Fruit fly (Drosophila melanogaster) whole organism, embryonic: ENCODE data around the gene CG13123.

Experiments
- Bgb ChIP-seq: fragments of 200-800 bp; sonication (Bioruptor generic); IDR thresholded peaks from 2 replicates; pipeline ENCODE4 v1.3.6; 2022; ENCODE audit warnings: missing biosample characterization, missing genetic modification characterization; ENCODE audit not compliant: partially characterized antibody
- CG10543 ChIP-seq: fragments of 200-800 bp; sonication (Bioruptor generic); optimal IDR thresholded peaks from 3 replicates; lab custom pipeline; 2017; ENCODE audit warnings: missing biosample characterization, mild to moderate bottlenecking, missing genetic modification characterization, moderate library complexity
- CG11085 ChIP-seq: fragments of 200-800 bp; sonication (Bioruptor generic); IDR thresholded peaks from 2 replicates; pipeline ENCODE4 v1.3.6; 2022; ENCODE audit warnings: missing biosample characterization, missing genetic modification characterization
- CG11504 ChIP-seq: fragments of 200-800 bp; sonication (Bioruptor generic); optimal IDR thresholded peaks from 3 replicates; lab custom pipeline; 2019; ENCODE audit warnings: missing biosample characterization, mild to moderate bottlenecking, missing genetic modification characterization, moderate library complexity
- CG12071 ChIP-seq: fragments of 200-800 bp; sonication (Bioruptor generic); optimal IDR thresholded peaks from 3 replicates; lab custom pipeline; 2018; ENCODE audit warnings: missing biosample characterization, mild to moderate bottlenecking, missing genetic modification characterization
- CG12155 ChIP-seq: fragments of 200-800 bp; sonication (Bioruptor generic); optimal IDR thresholded peaks from 3 replicates; lab custom pipeline; 2016; ENCODE audit warnings: missing biosample characterization, missing genetic modification characterization
- CG12769 ChIP-seq: fragments of 200-800 bp; sonication (Bioruptor generic); optimal IDR thresholded peaks from 2 replicates; lab custom pipeline; 2019; ENCODE audit warnings: missing biosample characterization, mild to moderate bottlenecking, missing genetic modification characterization, moderate library complexity
- CG13424 ChIP-seq: fragments of 200-800 bp; sonication (Bioruptor generic); optimal IDR thresholded peaks from 2 replicates; lab custom pipeline; 2019; ENCODE audit warnings: missing biosample characterization, mild to moderate bottlenecking, missing genetic modification characterization, moderate library complexity
- CG13894 ChIP-seq: fragments of 200-800 bp; sonication (Bioruptor generic); optimal IDR thresholded peaks from 3 replicates; lab custom pipeline; 2018; ENCODE audit warnings: missing biosample characterization, mild to moderate bottlenecking, missing genetic modification characterization, moderate library complexity
- CG14441 ChIP-seq: fragments of 200-800 bp; sonication (Bioruptor generic); IDR thresholded peaks from 2 replicates; pipeline ENCODE4 v1.3.6; 2022; ENCODE audit warnings: missing biosample characterization, missing genetic modification characterization
- CG16863 ChIP-seq: fragments of 200-800 bp; sonication (Bioruptor generic); optimal IDR thresholded peaks from 3 replicates; lab custom pipeline; 2016; ENCODE audit warnings: missing biosample characterization, missing genetic modification characterization
- CG17385 ChIP-seq: fragments of 200-800 bp; sonication (Bioruptor generic); optimal IDR thresholded peaks from 3 replicates; lab custom pipeline; 2018; ENCODE audit warnings: missing biosample characterization, mild to moderate bottlenecking, missing genetic modification characterization
- CG18619 ChIP-seq: fragments of 200-800 bp; sonication (Bioruptor generic); optimal IDR thresholded peaks from 3 replicates; lab custom pipeline; 2017; ENCODE audit warnings: missing biosample characterization, mild to moderate bottlenecking, missing genetic modification characterization
- CG2678 ChIP-seq: fragments of 200-800 bp; sonication (Bioruptor generic); optimal IDR thresholded peaks from 3 replicates; lab custom pipeline; 2019; ENCODE audit warnings: missing biosample characterization, mild to moderate bottlenecking, missing genetic modification characterization, moderate library complexity
- CG30403 ChIP-seq: fragments of 200-800 bp; sonication (Bioruptor generic); optimal IDR thresholded peaks from 3 replicates; lab custom pipeline; 2016; ENCODE audit warnings: missing biosample characterization, missing genetic modification characterization
- CG32532 ChIP-seq: fragments of 200-800 bp; sonication (Bioruptor generic); IDR thresholded peaks from 2 replicates; pipeline ENCODE4 v1.3.6; 2022; ENCODE audit warnings: missing biosample characterization, missing genetic modification characterization
- CG3281 ChIP-seq: fragments of 200-800 bp; sonication (Bioruptor generic); optimal IDR thresholded peaks from 3 replicates; lab custom pipeline; 2017; ENCODE audit warnings: missing biosample characterization, mild to moderate bottlenecking, missing genetic modification characterization
- CG34376 ChIP-seq: fragments of 200-800 bp; sonication (Bioruptor generic); optimal IDR thresholded peaks from 2 replicates; lab custom pipeline; 2018; ENCODE audit warnings: missing biosample characterization, mild to moderate bottlenecking, missing genetic modification characterization
- CG8924 ChIP-seq: fragments of 200-800 bp; optimal IDR thresholded peaks from 3 replicates; lab custom pipeline; 2019; ENCODE audit warnings: missing biosample characterization, mild to moderate bottlenecking, missing genetic modification characterization, moderate library complexity
- D19A ChIP-seq: fragments of 200-800 bp; optimal IDR thresholded peaks from 3 replicates; lab custom pipeline; 2019; ENCODE audit warnings: missing biosample characterization, mild to moderate bottlenecking, missing genetic modification characterization, moderate library complexity
- Dad ChIP-seq: fragments of 200-800 bp; sonication (Bioruptor generic); optimal IDR thresholded peaks from 3 replicates; lab custom pipeline; 2016; ENCODE audit warnings: missing biosample characterization, missing genetic modification characterization
- Fer2 ChIP-seq: fragments of 200-800 bp; sonication (Bioruptor generic); optimal IDR thresholded peaks from 2 replicates; lab custom pipeline; 2018; ENCODE audit warnings: missing biosample characterization, mild to moderate bottlenecking, missing genetic modification characterization, moderate library complexity
- Fer3 ChIP-seq: fragments of 200-800 bp; sonication (Bioruptor generic); optimal IDR thresholded peaks from 2 replicates; lab custom pipeline; 2018; ENCODE audit warnings: missing biosample characterization, mild to moderate bottlenecking, missing genetic modification characterization, moderate library complexity
- Jarid2 ChIP-seq: fragments of 200-800 bp; sonication (Bioruptor generic); optimal IDR thresholded peaks from 3 replicates; lab custom pipeline; 2017; ENCODE audit warnings: mild to moderate bottlenecking, missing biosample characterization, missing genetic modification reagents, missing genetic modification characterization
- Meics ChIP-seq: fragments of 200-800 bp; sonication (Bioruptor generic); optimal IDR thresholded peaks from 2 replicates; lab custom pipeline; 2017; ENCODE audit warnings: missing biosample characterization, mild to moderate bottlenecking, missing genetic modification characterization
- Mrtf ChIP-seq: fragments of 200-800 bp; sonication (Bioruptor generic); IDR thresholded peaks from 3 replicates; pipeline ENCODE4 v1.3.6; 2022; ENCODE audit warnings: missing biosample characterization, missing genetic modification characterization
- PHDP ChIP-seq: fragments of 200-800 bp; sonication (Bioruptor generic); optimal IDR thresholded peaks from 3 replicates; lab custom pipeline; 2018; ENCODE audit warnings: missing biosample characterization, mild to moderate bottlenecking, missing genetic modification characterization, moderate library complexity
- Ptx1 ChIP-seq: fragments of 200-800 bp; sonication (Bioruptor generic); IDR thresholded peaks from 2 replicates; pipeline ENCODE4 v1.3.6; 2022; ENCODE audit warnings: missing biosample characterization, missing genetic modification characterization
- TFAM ChIP-seq: fragments of 200-800 bp; sonication (Bioruptor generic); optimal IDR thresholded peaks from 2 replicates; lab custom pipeline; 2017; ENCODE audit warnings: missing biosample characterization, missing genetic modification characterization, inconsistent platforms
- YL-1 ChIP-seq: fragments of 200-800 bp; sonication (Bioruptor generic); optimal IDR thresholded peaks from 3 replicates; lab custom pipeline; 2017; ENCODE audit warnings: missing biosample characterization, mild to moderate bottlenecking, missing genetic modification characterization
- bsh ChIP-seq, 2 experiments: fragments of 200-800 bp; sonication (Bioruptor generic); optimal IDR thresholded peaks; 2 replicates each; lab custom pipeline; 2017 to 2018; ENCODE audit warnings: mild to moderate bottlenecking in 2 of 2, missing biosample characterization in 2 of 2, missing genetic modification characterization in 2 of 2, moderate library complexity in 1 of 2
- cato ChIP-seq: fragments of 200-800 bp; sonication (Bioruptor generic); optimal IDR thresholded peaks from 2 replicates; lab custom pipeline; 2016; ENCODE audit warnings: missing biosample characterization, missing genetic modification characterization, borderline replicate concordance
- chif ChIP-seq, 2 experiments: fragments of 200-800 bp; sonication (Bioruptor generic); optimal IDR thresholded peaks; 3 replicates each; lab custom pipeline; 2016; ENCODE audit warnings: missing biosample characterization in 2 of 2, missing genetic modification characterization in 2 of 2
- cwo ChIP-seq: fragments of 200-800 bp; sonication (Bioruptor generic); optimal IDR thresholded peaks from 3 replicates; lab custom pipeline; 2017; ENCODE audit warnings: missing biosample characterization, missing genetic modification characterization, mild to moderate bottlenecking, moderate library complexity, missing genetic modification reagents
- danr ChIP-seq: fragments of 200-800 bp; sonication (Bioruptor generic); IDR thresholded peaks from 2 replicates; pipeline ENCODE4 v1.3.6; 2022; ENCODE audit warnings: missing biosample characterization, missing genetic modification characterization
- ewg ChIP-seq: fragments of 200-800 bp; sonication (Bioruptor generic); optimal IDR thresholded peaks from 3 replicates; lab custom pipeline; 2017; ENCODE audit warnings: mild to moderate bottlenecking, missing biosample characterization, missing genetic modification reagents, missing genetic modification characterization
- fd3F ChIP-seq: fragments of 200-800 bp; sonication (Bioruptor generic); optimal IDR thresholded peaks from 2 replicates; lab custom pipeline; 2018; ENCODE audit warnings: missing biosample characterization, mild to moderate bottlenecking, missing genetic modification characterization, moderate library complexity
- gem ChIP-seq: fragments of 200-800 bp; sonication (Bioruptor generic); optimal IDR thresholded peaks from 2 replicates; lab custom pipeline; 2019; ENCODE audit warnings: missing biosample characterization, mild to moderate bottlenecking, missing genetic modification characterization, moderate library complexity
- jumu ChIP-seq: fragments of 200-800 bp; sonication (Bioruptor generic); optimal IDR thresholded peaks from 3 replicates; lab custom pipeline; 2016; ENCODE audit warnings: missing biosample characterization, missing genetic modification characterization
- pan ChIP-seq, 4 experiments: fragments of >200 bp in 3 of 4; fragments of 200-800 bp in 1 of 4; sonication (Bioruptor generic) in 1 of 4; optimal IDR thresholded peaks in 3 of 4; IDR thresholded peaks in 1 of 4; 2 replicates each; pipeline versions ENCODE4 v1.3.6 to Lab custom; 2017 to 2022; ENCODE audit warnings: missing biosample characterization in 2 of 4, missing genetic modification characterization in 2 of 4, mixed read lengths in 1 of 4
- pum ChIP-seq: fragments of 200-800 bp; sonication (Bioruptor generic); optimal IDR thresholded peaks from 2 replicates; lab custom pipeline; 2016; ENCODE audit warnings: missing biosample characterization, missing genetic modification characterization
- row ChIP-seq: fragments of 200-800 bp; sonication (Bioruptor generic); IDR thresholded peaks from 3 replicates; pipeline ENCODE4 v1.3.6; 2022; ENCODE audit warnings: missing biosample characterization, missing genetic modification characterization
- scrt ChIP-seq: fragments of 200-800 bp; sonication (Bioruptor generic); optimal IDR thresholded peaks from 2 replicates; lab custom pipeline; 2018; ENCODE audit warnings: missing biosample characterization, mild to moderate bottlenecking, missing genetic modification characterization, moderate library complexity
- slbo ChIP-seq: fragments of 200-800 bp; sonication (Bioruptor generic); IDR thresholded peaks from 2 replicates; pipeline ENCODE4 v1.3.6; 2022; ENCODE audit warnings: missing biosample characterization, missing genetic modification characterization
- vnd ChIP-seq: fragments of 200-800 bp; sonication (Bioruptor generic); IDR thresholded peaks from 3 replicates; pipeline ENCODE4 v1.3.6; 2022; ENCODE audit warnings: missing biosample characterization, missing genetic modification characterization; ENCODE audit not compliant: partially characterized antibody
- wek ChIP-seq: fragments of 200-800 bp; sonication (Bioruptor generic); optimal IDR thresholded peaks from 3 replicates; lab custom pipeline; 2018; ENCODE audit warnings: missing biosample characterization, mild to moderate bottlenecking, missing genetic modification characterization, moderate library complexity
- wor ChIP-seq: fragments of 200-800 bp; sonication (Bioruptor generic); IDR thresholded peaks from 2 replicates; pipeline ENCODE4 v1.3.6; 2022; ENCODE audit warnings: missing biosample characterization, missing genetic modification characterization
- zen2 ChIP-seq: fragments of 200-800 bp; sonication (Bioruptor generic); IDR thresholded peaks from 3 replicates; pipeline ENCODE4 v1.3.6; 2022; ENCODE audit warnings: missing biosample characterization, missing genetic modification characterization; ENCODE audit not compliant: partially characterized antibody

Gene CG13123

DNA sequence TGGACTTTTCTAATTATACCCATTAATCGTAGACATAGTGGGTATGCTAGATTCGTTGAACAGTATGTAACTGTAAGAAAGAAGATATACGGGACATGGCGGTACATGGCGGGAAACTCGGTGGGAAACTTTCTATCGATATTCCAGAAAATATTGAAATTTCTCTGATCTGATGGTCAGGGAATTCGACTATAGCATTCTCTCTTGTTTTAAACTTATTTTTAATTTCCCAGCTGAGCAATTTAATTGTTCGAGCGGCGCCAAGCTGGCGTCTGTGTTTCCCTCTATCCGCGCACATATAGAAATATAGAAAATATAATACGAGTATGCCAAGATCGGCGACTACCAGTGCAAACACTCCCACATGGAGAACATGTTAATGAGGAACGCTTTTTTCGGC is 13.8 kb downstream of the CG13123 start (continued):
- 0 out of 3 replicates have a peak, but pooled peaks have one; percentile 4 for TF ChIP-seq zen2 (GFP tag; lab: Robert Waterston, UW)
- TF ChIP-seq row (GFP tag; lab: Robert Waterston, UW) = peak; percentile 48; the same call in 2 of the 3 replicates
- TF ChIP-seq cwo (GFP tag; lab: Kevin White, UChicago) = peak; percentile 4
- TF ChIP-seq CG16863 (GFP tag; lab: Kevin White, UChicago) = peak; percentile 28
- 0 out of 2 replicates have a peak, but pooled peaks have one; percentile 20 for TF ChIP-seq Ptx1 (GFP tag; lab: Robert Waterston, UW)
- TF ChIP-seq CG10543 = peak; percentile 30
- peak; percentile 29 for TF ChIP-seq CG12155 (GFP tag; lab: Kevin White, UChicago)
- peak; percentile 41 for TF ChIP-seq CG30403 (GFP tag; lab: Kevin White, UChicago)
- no peak for TF ChIP-seq wor
- no peak for TF ChIP-seq scrt
- TF ChIP-seq pan (optimal IDR thresholded peaks at IDR 0.05; lab: Kevin White, UChicago) = no peak
- peak in 1 of 2 experiments; percentile 38 for TF ChIP-seq pan (GFP tag; optimal IDR thresholded peaks at IDR 0.05 in 1 of 2, IDR thresholded peaks at IDR 0.05 in 1 of 2)
- TF ChIP-seq Meics = peak; percentile 27
- TF ChIP-seq slbo (GFP tag; lab: Robert Waterston, UW) = peak; percentile 67
- no peak for TF ChIP-seq Jarid2 (GFP tag; lab: Kevin White, UChicago)
- TF ChIP-seq Fer2 (tag; lab: Kevin White, UChicago) = no peak
- TF ChIP-seq vnd (GFP tag; lab: Robert Waterston, UW) = no peak
- no peak for TF ChIP-seq cato (GFP tag; lab: Kevin White, UChicago)
- no peak for TF ChIP-seq ewg (GFP tag; lab: Kevin White, UChicago)
- TF ChIP-seq D19A = no peak
- TF ChIP-seq Fer3 (tag; lab: Kevin White, UChicago) = peak; percentile 40
- 0 out of 2 replicates have a peak, but pooled peaks have one; percentile 34 for TF ChIP-seq CG11085 (GFP tag; lab: Robert Waterston, UW)
- peak; percentile 61 for TF ChIP-seq gem
- TF ChIP-seq CG32532 (GFP tag; lab: Robert Waterston, UW) = peak; percentile 38; the same call in 1 of the 2 replicates
- TF ChIP-seq CG11504 = peak; percentile 50
- peak; percentile 25 for TF ChIP-seq CG8924 (tag; lab: Kevin White, UChicago)
- peak; percentile 7 for TF ChIP-seq CG18619
- TF ChIP-seq CG13894 (tag; lab: Kevin White, UChicago) = peak; percentile 75
- TF ChIP-seq Bgb (GFP tag; lab: Robert Waterston, UW) = no peak
- no peak for TF ChIP-seq CG34376 (GFP tag; lab: Kevin White, UChicago)
- peak; percentile 35 for TF ChIP-seq CG13424
- 0 out of 2 replicates have a peak, but pooled peaks have one; percentile 10 for TF ChIP-seq CG14441 (GFP tag; lab: Robert Waterston, UW)
- no peak for TF ChIP-seq Dad (GFP tag; lab: Kevin White, UChicago)
- peak; percentile 16 for TF ChIP-seq CG17385 (GFP tag; lab: Kevin White, UChicago)
- TF ChIP-seq wek = no peak
- TF ChIP-seq jumu (GFP tag; lab: Kevin White, UChicago) = peak; percentile 27
- peak in 1 of 2 experiments; percentile 32 for TF ChIP-seq chif (GFP tag; optimal IDR thresholded peaks at IDR 0.05; lab: Kevin White, UChicago)
- TF ChIP-seq TFAM (GFP tag; lab: Kevin White, UChicago) = no peak
- peak; percentile 52 for TF ChIP-seq CG2678 (tag; lab: Kevin White, UChicago)
- no peak for TF ChIP-seq Mrtf (GFP tag; lab: Robert Waterston, UW)
- TF ChIP-seq bsh (GFP tag; optimal IDR thresholded peaks at IDR 0.05; lab: Kevin White, UChicago) = peak in 1 of 2 experiments; percentile 32
- TF ChIP-seq CG12769 (tag; lab: Kevin White, UChicago) = peak; percentile 71
- TF ChIP-seq danr (GFP tag; lab: Robert Waterston, UW) = no peak
- peak; percentile 6 for TF ChIP-seq pum (GFP tag; lab: Kevin White, UChicago)
- no peak for TF ChIP-seq YL-1 (GFP tag; lab: Kevin White, UChicago)
- TF ChIP-seq fd3F = peak; percentile 5
- peak; percentile 43 for TF ChIP-seq PHDP (tag; lab: Kevin White, UChicago)
- TF ChIP-seq CG12071 (GFP tag; lab: Kevin White, UChicago) = no peak
- TF ChIP-seq CG3281 (GFP tag; lab: Kevin White, UChicago) = peak; percentile 44
